Fruit fly (Drosophila melanogaster) whole organism, embryonic: ENCODE measurements around the gene fzy.
A peak's percentile ranks its signal among the peaks of the same experiment; 100 is the strongest.

Experiments used
- ATbp ChIP-seq: fragments of 200-800 bp; sonication (Bioruptor generic); optimal IDR thresholded peaks from 2 replicates; lab custom pipeline; 2017; ENCODE audit warnings: missing biosample characterization, mild to moderate bottlenecking, missing genetic modification characterization, missing genetic modification reagents
- Adf1 ChIP-seq: fragments of 200-800 bp; sonication (Bioruptor generic); IDR thresholded peaks from 2 replicates; pipeline ENCODE4 v1.3.6; 2022; ENCODE audit warnings: missing biosample characterization, missing genetic modification characterization
- Atf6 ChIP-seq: fragments of 200-800 bp; sonication (Bioruptor generic); IDR thresholded peaks from 2 replicates; pipeline ENCODE4 v1.3.6; 2022; ENCODE audit warnings: missing biosample characterization, missing genetic modification characterization
- CG10321 ChIP-seq: fragments of 200-800 bp; sonication (Bioruptor generic); IDR thresholded peaks from 2 replicates; pipeline ENCODE4 v1.3.6; 2022; ENCODE audit warnings: missing biosample characterization, missing genetic modification characterization
- CG10959 ChIP-seq: fragments of 200-800 bp; sonication (Bioruptor generic); IDR thresholded peaks from 2 replicates; pipeline ENCODE4 v1.3.6; 2022; ENCODE audit warnings: missing biosample characterization, missing genetic modification characterization
- CG11085 ChIP-seq: fragments of 200-800 bp; sonication (Bioruptor generic); IDR thresholded peaks from 2 replicates; pipeline ENCODE4 v1.3.6; 2022; ENCODE audit warnings: missing biosample characterization, missing genetic modification characterization
- CG11093 ChIP-seq: fragments of 200-800 bp; sonication (Bioruptor generic); IDR thresholded peaks from 3 replicates; pipeline ENCODE4 v1.3.6; 2022; ENCODE audit warnings: missing biosample characterization, missing genetic modification characterization
- CG12071 ChIP-seq: fragments of 200-800 bp; sonication (Bioruptor generic); optimal IDR thresholded peaks from 3 replicates; lab custom pipeline; 2018; ENCODE audit warnings: missing biosample characterization, mild to moderate bottlenecking, missing genetic modification characterization
- CG12391 ChIP-seq: fragments of 200-800 bp; sonication (Bioruptor generic); optimal IDR thresholded peaks from 3 replicates; lab custom pipeline; 2018; ENCODE audit warnings: missing biosample characterization, mild to moderate bottlenecking, missing genetic modification characterization, moderate library complexity
- CG15601 ChIP-seq: fragments of 200-800 bp; sonication (Bioruptor generic); optimal IDR thresholded peaks from 3 replicates; lab custom pipeline; 2019; ENCODE audit warnings: missing biosample characterization, mild to moderate bottlenecking, missing genetic modification characterization, moderate library complexity
- CG17186 ChIP-seq: fragments of 200-800 bp; sonication (Bioruptor generic); optimal IDR thresholded peaks from 3 replicates; lab custom pipeline; 2017; ENCODE audit warnings: missing biosample characterization, missing genetic modification reagents, missing genetic modification characterization
- CG1832 ChIP-seq: fragments of 200-800 bp; sonication (Bioruptor generic); optimal IDR thresholded peaks from 2 replicates; lab custom pipeline; 2017; ENCODE audit warnings: missing biosample characterization, mild to moderate bottlenecking, missing genetic modification characterization, inconsistent platforms
- CG2875 ChIP-seq: fragments of 200-800 bp; sonication (Bioruptor generic); optimal IDR thresholded peaks from 2 replicates; lab custom pipeline; 2017; ENCODE audit warnings: missing biosample characterization, mild to moderate bottlenecking, missing genetic modification characterization, missing genetic modification reagents
- CG4282 ChIP-seq: fragments of 200-800 bp; sonication (Bioruptor generic); optimal IDR thresholded peaks from 2 replicates; lab custom pipeline; 2016; ENCODE audit warnings: missing biosample characterization, missing genetic modification characterization
- CG4617 ChIP-seq: fragments of 200-800 bp; sonication (Bioruptor generic); optimal IDR thresholded peaks from 3 replicates; lab custom pipeline; 2016; ENCODE audit warnings: missing biosample characterization, missing genetic modification characterization, borderline replicate concordance
- CG4820 ChIP-seq: fragments of 200-800 bp; sonication (Bioruptor generic); optimal IDR thresholded peaks from 3 replicates; lab custom pipeline; 2016; ENCODE audit warnings: missing biosample characterization, missing genetic modification characterization
- CG9797 ChIP-seq: fragments of 200-800 bp; sonication (Bioruptor generic); optimal IDR thresholded peaks from 3 replicates; lab custom pipeline; 2018; ENCODE audit warnings: missing biosample characterization, mild to moderate bottlenecking, missing genetic modification characterization
- CkIIα-i1 ChIP-seq: fragments of 200-800 bp; sonication (Bioruptor generic); IDR thresholded peaks from 2 replicates; pipeline ENCODE4 v1.3.6; 2022; ENCODE audit warnings: missing biosample characterization, missing genetic modification characterization
- E2f1 ChIP-seq: fragments of 200-800 bp; sonication (Bioruptor generic); IDR thresholded peaks from 2 replicates; pipeline ENCODE4 v1.3.6; 2022; ENCODE audit warnings: missing biosample characterization, missing genetic modification characterization
- Ets65A ChIP-seq: fragments of 200-800 bp; sonication (Bioruptor generic); peaks from one replicate; lab custom pipeline; 2016; ENCODE audit warnings: missing biosample characterization, missing genetic modification characterization
- Lhr ChIP-seq: fragments of 200-800 bp; sonication (Bioruptor generic); optimal IDR thresholded peaks from 3 replicates; lab custom pipeline; 2017; ENCODE audit warnings: mild to moderate bottlenecking, missing biosample characterization, missing genetic modification reagents, missing genetic modification characterization
- MBD-R2 ChIP-seq: fragments of 200-800 bp; sonication (Bioruptor generic); IDR thresholded peaks from 2 replicates; pipeline ENCODE4 v1.3.6; 2022; ENCODE audit warnings: missing biosample characterization, missing genetic modification characterization
- Oli ChIP-seq: fragments of 200-800 bp; sonication (Bioruptor generic); optimal IDR thresholded peaks from 2 replicates; lab custom pipeline; 2018; ENCODE audit warnings: missing biosample characterization, mild to moderate bottlenecking, missing genetic modification characterization, moderate library complexity
- Optix ChIP-seq: fragments of 200-800 bp; sonication (Bioruptor generic); IDR thresholded peaks from 3 replicates; pipeline ENCODE4 v1.3.6; 2022; ENCODE audit warnings: missing biosample characterization, missing genetic modification characterization
- Ravus ChIP-seq: fragments of 200-800 bp; sonication (Bioruptor generic); IDR thresholded peaks from 2 replicates; pipeline ENCODE4 v1.3.6; 2022; ENCODE audit warnings: missing biosample characterization, missing genetic modification characterization
- Sox100B ChIP-seq: fragments of 200-800 bp; sonication (Bioruptor generic); optimal IDR thresholded peaks from 3 replicates; lab custom pipeline; 2018; ENCODE audit warnings: missing biosample characterization, mild to moderate bottlenecking, missing genetic modification characterization
- Stat92E ChIP-seq, 3 experiments: fragments of >200 bp in 2 of 3; fragments of 200-800 bp in 1 of 3; sonication (Bioruptor generic) in 1 of 3; optimal IDR thresholded peaks; 2 replicates each; lab custom pipeline; 2017 to 2019; ENCODE audit warnings: missing biosample characterization in 3 of 3, missing genetic modification characterization in 3 of 3, mild to moderate bottlenecking in 1 of 3, moderate library complexity in 1 of 3
- TFAM ChIP-seq: fragments of 200-800 bp; sonication (Bioruptor generic); optimal IDR thresholded peaks from 2 replicates; lab custom pipeline; 2017; ENCODE audit warnings: missing biosample characterization, missing genetic modification characterization, inconsistent platforms
- Xbp1 ChIP-seq: fragments of 200-800 bp; sonication (Bioruptor generic); optimal IDR thresholded peaks from 3 replicates; lab custom pipeline; 2016; ENCODE audit warnings: missing biosample characterization, mild to moderate bottlenecking, missing genetic modification characterization
- bsh ChIP-seq, 2 experiments: fragments of 200-800 bp; sonication (Bioruptor generic); optimal IDR thresholded peaks; 2 replicates each; lab custom pipeline; 2017 to 2018; ENCODE audit warnings: mild to moderate bottlenecking in 2 of 2, missing biosample characterization in 2 of 2, missing genetic modification characterization in 2 of 2, moderate library complexity in 1 of 2
- caup ChIP-seq: fragments of 200-800 bp; sonication (Bioruptor generic); optimal IDR thresholded peaks from 3 replicates; lab custom pipeline; 2017; ENCODE audit warnings: missing biosample characterization, mild to moderate bottlenecking, missing genetic modification characterization, moderate library complexity; ENCODE audit not compliant: severe bottlenecking
- cwo ChIP-seq: fragments of 200-800 bp; sonication (Bioruptor generic); optimal IDR thresholded peaks from 3 replicates; lab custom pipeline; 2017; ENCODE audit warnings: missing biosample characterization, missing genetic modification characterization, mild to moderate bottlenecking, moderate library complexity, missing genetic modification reagents
- dmrt11E ChIP-seq: fragments of 200-800 bp; sonication (Bioruptor generic); optimal IDR thresholded peaks from 3 replicates; lab custom pipeline; 2018; ENCODE audit warnings: missing biosample characterization, mild to moderate bottlenecking, missing genetic modification characterization, moderate library complexity
- eve ChIP-seq, 2 experiments: fragments of >200 bp; optimal IDR thresholded peaks; 2 replicates each; lab custom pipeline; 2017; ENCODE audit warnings: missing biosample characterization in 2 of 2, missing genetic modification characterization in 2 of 2
- fd64A ChIP-seq: fragments of 200-800 bp; sonication (Bioruptor generic); optimal IDR thresholded peaks from 3 replicates; lab custom pipeline; 2018; ENCODE audit warnings: missing biosample characterization, mild to moderate bottlenecking, missing genetic modification characterization
- gem ChIP-seq: fragments of 200-800 bp; sonication (Bioruptor generic); optimal IDR thresholded peaks from 2 replicates; lab custom pipeline; 2019; ENCODE audit warnings: missing biosample characterization, mild to moderate bottlenecking, missing genetic modification characterization, moderate library complexity
- hkb ChIP-seq, 2 experiments: fragments of 200-800 bp in 1 of 2; fragments of >200 bp in 1 of 2; sonication (Bioruptor generic) in 1 of 2; IDR thresholded peaks in 1 of 2; optimal IDR thresholded peaks in 1 of 2; 2 replicates each; pipeline versions ENCODE4 v1.3.6 to Lab custom; 2017 to 2022; ENCODE audit warnings: missing biosample characterization in 1 of 2, missing genetic modification characterization in 1 of 2
- lab ChIP-seq: fragments of 200-800 bp; sonication (Bioruptor generic); optimal IDR thresholded peaks from 3 replicates; lab custom pipeline; 2017; ENCODE audit warnings: missing biosample characterization, missing genetic modification characterization, mild to moderate bottlenecking, moderate library complexity, missing genetic modification reagents
- lmd ChIP-seq: fragments of 200-800 bp; sonication (Bioruptor generic); IDR thresholded peaks from 2 replicates; pipeline ENCODE4 v1.3.6; 2022; ENCODE audit warnings: missing biosample characterization, missing genetic modification characterization
- mirr ChIP-seq: fragments of 200-800 bp; sonication (Bioruptor generic); optimal IDR thresholded peaks from 3 replicates; lab custom pipeline; 2018; ENCODE audit warnings: missing biosample characterization, mild to moderate bottlenecking, missing genetic modification characterization
- nerfin-2 ChIP-seq: fragments of 200-800 bp; sonication (Bioruptor generic); IDR thresholded peaks from 2 replicates; pipeline ENCODE4 v1.3.6; 2022; ENCODE audit warnings: missing biosample characterization, missing genetic modification characterization; ENCODE audit not compliant: partially characterized antibody
- scrt ChIP-seq: fragments of 200-800 bp; sonication (Bioruptor generic); optimal IDR thresholded peaks from 2 replicates; lab custom pipeline; 2018; ENCODE audit warnings: missing biosample characterization, mild to moderate bottlenecking, missing genetic modification characterization, moderate library complexity
- sd ChIP-seq: fragments of 200-800 bp; sonication (Bioruptor generic); optimal IDR thresholded peaks from 3 replicates; lab custom pipeline; 2018; ENCODE audit warnings: missing biosample characterization, mild to moderate bottlenecking, missing genetic modification characterization, moderate library complexity
- sens-2 ChIP-seq: fragments of 200-800 bp; sonication (Bioruptor generic); IDR thresholded peaks from 2 replicates; pipeline ENCODE4 v1.3.6; 2022; ENCODE audit warnings: missing biosample characterization, missing genetic modification characterization
- ssp ChIP-seq: fragments of 200-800 bp; sonication (Bioruptor generic); IDR thresholded peaks from 2 replicates; pipeline ENCODE4 v1.3.6; 2022; ENCODE audit warnings: missing biosample characterization, missing genetic modification characterization
- tin ChIP-seq: fragments of 200-800 bp; sonication (Bioruptor generic); optimal IDR thresholded peaks from 3 replicates; lab custom pipeline; 2016; ENCODE audit warnings: missing biosample characterization, missing genetic modification characterization
- usp ChIP-seq: fragments of >200 bp; optimal IDR thresholded peaks from 2 replicates; lab custom pipeline; 2017; ENCODE audit warnings: missing biosample characterization, missing genetic modification characterization
- zf30C ChIP-seq: fragments of 200-800 bp; sonication (Bioruptor generic); optimal IDR thresholded peaks from 3 replicates; lab custom pipeline; 2018; ENCODE audit warnings: missing biosample characterization, mild to moderate bottlenecking, missing genetic modification characterization

fzy gene

DNA sequence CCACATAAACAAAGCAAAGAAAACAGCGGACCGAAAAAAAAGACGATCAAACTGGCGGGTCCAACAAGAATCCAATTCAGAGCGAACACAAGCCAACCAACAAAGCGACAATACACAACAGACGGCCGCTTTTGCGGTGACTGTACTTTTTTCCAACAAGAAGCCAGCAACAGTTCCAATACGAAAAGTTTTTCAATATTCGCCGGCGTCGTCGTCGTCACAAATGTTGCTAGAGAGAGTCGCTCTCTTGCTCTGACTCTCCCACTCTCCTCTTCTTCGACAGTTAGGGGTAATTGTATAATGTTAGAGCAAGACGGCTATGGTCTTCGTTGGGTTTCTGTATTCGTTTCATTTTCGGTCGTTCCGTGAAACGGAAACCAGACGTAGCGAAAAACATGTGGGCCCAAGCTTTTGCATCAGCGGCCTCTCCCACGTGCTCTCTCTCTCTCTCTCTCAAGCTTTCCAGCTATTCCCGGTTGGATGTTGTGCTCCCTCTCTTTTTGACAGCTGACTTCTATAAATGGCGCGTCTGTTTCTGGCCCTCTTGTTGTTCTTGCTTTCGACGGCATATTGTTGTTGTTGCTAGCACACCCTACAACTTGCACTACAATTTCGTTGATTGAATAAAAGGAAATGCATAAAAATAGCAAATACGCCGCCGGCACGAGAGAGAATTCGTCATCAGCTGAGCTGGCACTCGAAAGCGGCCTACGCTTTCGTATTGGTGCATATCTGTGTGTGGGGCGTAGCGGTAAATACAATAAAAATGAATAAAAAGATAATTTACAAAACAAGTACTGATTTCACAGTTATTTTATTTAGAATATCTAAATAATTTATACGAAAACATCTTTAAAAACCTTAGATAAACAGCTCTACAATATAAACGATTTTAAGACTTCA, 41.3 kb upstream of the fzy start (continued):
- no peak for TF ChIP-seq nerfin-2 (GFP tag; lab: Robert Waterston, UW)
- TF ChIP-seq Stat92E (GFP tag; optimal IDR thresholded peaks at IDR 0.05; lab: Kevin White, UChicago), result no peak
- TF ChIP-seq lab (GFP tag; lab: Kevin White, UChicago), result peak; percentile 96
- peak; percentile 92 for TF ChIP-seq CG12071 (GFP tag; lab: Kevin White, UChicago)
- TF ChIP-seq CG15601 (tag; lab: Kevin White, UChicago), result peak; percentile 77
- peak; percentile 0 for TF ChIP-seq Oli
- TF ChIP-seq ATbp, result peak; percentile 90
- TF ChIP-seq gem (tag; lab: Kevin White, UChicago), result no peak
- TF ChIP-seq CG9797 (GFP tag; lab: Kevin White, UChicago), result peak; percentile 26
- TF ChIP-seq CG10321 (GFP tag; lab: Robert Waterston, UW), result no peak
- peak; percentile 88 for TF ChIP-seq CG2875 (GFP tag; lab: Kevin White, UChicago)
- TF ChIP-seq CG10959 (GFP tag; lab: Robert Waterston, UW), result no peak
- no peak for TF ChIP-seq usp
- peak; percentile 38 for TF ChIP-seq TFAM
- no peak for TF ChIP-seq Ets65A (GFP tag; lab: Kevin White, UChicago)
- TF ChIP-seq tin (GFP tag; lab: Kevin White, UChicago), result no peak
- TF ChIP-seq Sox100B (GFP tag; lab: Kevin White, UChicago), result peak; percentile 81
- peak; percentile 58 for TF ChIP-seq zf30C (GFP tag; lab: Kevin White, UChicago)
- no peak for TF ChIP-seq CG4282 (GFP tag; lab: Kevin White, UChicago)
- peak; percentile 94 for TF ChIP-seq scrt
- no peak for TF ChIP-seq CG4820 (GFP tag; lab: Kevin White, UChicago)
- TF ChIP-seq mirr (GFP tag; lab: Kevin White, UChicago), result peak; percentile 96
- TF ChIP-seq fd64A (GFP tag; lab: Kevin White, UChicago), result peak; percentile 90
- TF ChIP-seq CG12391 (tag; lab: Kevin White, UChicago), result peak; percentile 73
- TF ChIP-seq CG11085 (GFP tag; lab: Robert Waterston, UW), result no peak
- no peak for TF ChIP-seq E2f1 (GFP tag; lab: Robert Waterston, UW)
- peak; percentile 96 for TF ChIP-seq caup (GFP tag; lab: Kevin White, UChicago)
- peak; percentile 32 for TF ChIP-seq CG17186 (GFP tag; lab: Kevin White, UChicago)
- no peak for TF ChIP-seq Ravus (GFP tag; lab: Robert Waterston, UW)
- TF ChIP-seq CG1832 (GFP tag; lab: Kevin White, UChicago), result peak; percentile 79
- no peak for TF ChIP-seq eve (GFP tag; optimal IDR thresholded peaks at IDR 0.05; lab: Kevin White, UChicago)
- TF ChIP-seq sd (tag; lab: Kevin White, UChicago), result peak; percentile 59
- TF ChIP-seq cwo (GFP tag; lab: Kevin White, UChicago), result peak; percentile 73
- no peak for TF ChIP-seq Xbp1 (GFP tag; lab: Kevin White, UChicago)
- TF ChIP-seq MBD-R2, result no peak
- TF ChIP-seq CG11093 (GFP tag; lab: Robert Waterston, UW), result no peak
- TF ChIP-seq Optix (GFP tag; lab: Robert Waterston, UW), result no peak
- no peak for TF ChIP-seq sens-2
- peak; percentile 13 for TF ChIP-seq Lhr (GFP tag; lab: Kevin White, UChicago)
- TF ChIP-seq CG4617 (GFP tag; lab: Kevin White, UChicago), result no peak
- no peak for TF ChIP-seq ssp (GFP tag; lab: Robert Waterston, UW)
- TF ChIP-seq bsh (GFP tag; optimal IDR thresholded peaks at IDR 0.05; lab: Kevin White, UChicago), result peak; percentile 57 to 60
- no peak for TF ChIP-seq Adf1 (GFP tag; lab: Robert Waterston, UW)
- TF ChIP-seq dmrt11E (tag; lab: Kevin White, UChicago), result no peak
- no peak for TF ChIP-seq hkb (optimal IDR thresholded peaks at IDR 0.05; lab: Kevin White, UChicago)
- TF ChIP-seq hkb (GFP tag; IDR thresholded peaks at IDR 0.05; lab: Robert Waterston, UW), result no peak
- TF ChIP-seq lmd (GFP tag; lab: Robert Waterston, UW), result no peak
- no peak for TF ChIP-seq Atf6 (GFP tag; lab: Robert Waterston, UW)
- no peak for TF ChIP-seq CkIIα-i1 (GFP tag; lab: Robert Waterston, UW)
